Worm (Caenorhabditis elegans): ENCODE data around the gene srh-135.

The srh-135 gene

ce11 chrII:10187808-10188207, 39.1 kb downstream of the srh-135 start, which contains the start of gene srd-2:
Gene srd-2 (minus strand): TSS chrII:10187908.
- TF ChIP-seq nhr-11 (tag; optimal IDR thresholded peaks at IDR 0.05) (no peak), sea-2 (GFP tag; optimal IDR thresholded peaks at IDR 0.05) (no peak), nhr-25 (tag; optimal IDR thresholded peaks at IDR 0.05) (no peak), fkh-2 (tag; optimal IDR thresholded peaks at IDR 0.05) (no peak), nhr-67 (tag; optimal IDR thresholded peaks at IDR 0.05) (no peak), ZK546.5 (tag; optimal IDR thresholded peaks at IDR 0.05) (no peak), R02D3.7 (tag; optimal IDR thresholded peaks at IDR 0.05) (no peak), fos-1 (tag; optimal IDR thresholded peaks at IDR 0.05) (no peak), hmg-11 (tag; optimal IDR thresholded peaks at IDR 0.05) (no peak), nhr-237 (tag; optimal IDR thresholded peaks at IDR 0.05) (no peak), daf-12 (tag; optimal IDR thresholded peaks at IDR 0.05) (no peak), elt-1 (tag; optimal IDR thresholded peaks at IDR 0.05) (no peak), lin-39 (tag; optimal IDR thresholded peaks at IDR 0.05) (no peak), lsy-12 (tag; optimal IDR thresholded peaks at IDR 0.05) (no peak), mml-1 (tag; optimal IDR thresholded peaks at IDR 0.05) (no peak), ceh-82 (tag; optimal IDR thresholded peaks at IDR 0.05) (no peak), pqm-1 (tag; optimal IDR thresholded peaks at IDR 0.05) (no peak)

ce11 chrII:10182634-10183033, 44.3 kb downstream of the srh-135 start, which contains the start of gene srd-1:
Gene srd-1 (minus strand): TSS chrII:10182734.
- TF ChIP-seq pha-4 (tag; optimal IDR thresholded peaks at IDR 0.05) (no peak), tbx-2 (tag; optimal IDR thresholded peaks at IDR 0.05) (no peak), nhr-237 (tag; optimal IDR thresholded peaks at IDR 0.05) (no peak), R02D3.7 (tag; optimal IDR thresholded peaks at IDR 0.05) (no peak), skn-1 (tag; optimal IDR thresholded peaks at IDR 0.05) (no peak), snpc-4 (tag; optimal IDR thresholded peaks at IDR 0.05) (no peak), hmg-11 (tag; optimal IDR thresholded peaks at IDR 0.05) (no peak), nhr-11 (tag; optimal IDR thresholded peaks at IDR 0.05) (no peak), ceh-16 (tag; optimal IDR thresholded peaks at IDR 0.05) (no peak), egl-27 (tag; optimal IDR thresholded peaks at IDR 0.05) (no peak), ama-1 (optimal IDR thresholded peaks at IDR 0.05) (no peak), elt-2 (tag; optimal IDR thresholded peaks at IDR 0.05) (no peak), nhr-28 (tag; optimal IDR thresholded peaks at IDR 0.05) (no peak), mdl-1 (tag; optimal IDR thresholded peaks at IDR 0.05) (no peak), elt-3 (tag; optimal IDR thresholded peaks at IDR 0.05) (no peak)
